Fruit fly (Drosophila melanogaster): ENCODE data around the gene muc.

The muc gene

dm6 chr2L:7450966-7451365 is 24.3 kb downstream of the muc start, which contains the start of gene santa-maria:
Gene santa-maria, minus strand, starts transcription at chr2L:7451244.
- no peak for TF ChIP-seq CG17801 (GFP tag; optimal IDR thresholded peaks at IDR 0.05; ENCODE audit: partially characterized antibody)

- TF ChIP-seq CG17801 (GFP tag; optimal IDR thresholded peaks at IDR 0.05; ENCODE audit: partially characterized antibody), result no peak
Measured at dm6 chr2L:7452093-7452492, 25.4 kb downstream of the muc start.

- TF ChIP-seq CG17801 (GFP tag; optimal IDR thresholded peaks at IDR 0.05; ENCODE audit: partially characterized antibody), result no peak
Measured at dm6 chr2L:7454112-7454511, 27.4 kb downstream of the muc start, which contains the start of gene Gr28a. Gene Gr28a, minus strand, starts transcription at chr2L:7454212.

dm6 chr2L:7462147-7462546 is 35.5 kb downstream of the muc start, which contains the start of gene Gr28b:
Gene Gr28b, minus strand, starts transcription at chr2L:7462247.
- no peak for TF ChIP-seq CG17801 (GFP tag; optimal IDR thresholded peaks at IDR 0.05; ENCODE audit: partially characterized antibody)

dm6 chr2L:7466304-7466703 is 39.6 kb downstream of the muc start, which contains the start of gene CG6055:
Gene CG6055, plus strand, starts transcription at chr2L:7466543.
- TF ChIP-seq CG17801 (GFP tag; optimal IDR thresholded peaks at IDR 0.05; ENCODE audit: partially characterized antibody), result no peak

- no peak for TF ChIP-seq CG17801 (GFP tag; optimal IDR thresholded peaks at IDR 0.05; ENCODE audit: partially characterized antibody)
Measured at dm6 chr2L:7473248-7473647, 46.6 kb downstream of the muc start.

- no peak for TF ChIP-seq CG17801 (GFP tag; optimal IDR thresholded peaks at IDR 0.05; ENCODE audit: partially characterized antibody)
Measured at dm6 chr2L:7474404-7474803, 47.7 kb downstream of the muc start, which contains the start of gene CG6441. Gene CG6441, plus strand, starts transcription at chr2L:7474704.

Measured in ovary, adult (tissue).